Worm (Caenorhabditis elegans): Measurements from ENCODE around the gene fbxa-160.

DNA sequence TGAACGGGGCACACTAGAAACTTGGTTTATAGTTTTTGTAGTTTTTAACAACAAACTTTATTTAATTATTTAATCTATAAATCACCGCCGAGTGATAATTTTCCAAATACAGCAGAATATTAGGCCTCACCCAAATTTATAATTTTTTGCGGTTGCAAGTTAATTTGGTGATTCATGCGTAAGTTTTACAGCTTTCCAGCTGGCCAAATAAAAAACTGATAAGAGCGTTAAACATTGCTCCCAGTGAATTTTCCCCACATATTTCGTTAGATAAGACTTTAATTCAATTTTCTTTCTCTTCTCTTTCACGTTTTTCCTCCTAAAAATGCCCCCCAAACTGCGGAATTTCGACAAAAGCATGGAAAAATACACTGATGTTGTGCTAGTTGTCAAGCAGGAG, 23.0 kb downstream of the fbxa-160 start, which contains the start of gene bath-47:
- peak; percentile 36 for TF ChIP-seq pqm-1 (tag; optimal IDR thresholded peaks at IDR 0.05)
- TF ChIP-seq fkh-10 (GFP tag; optimal IDR thresholded peaks at IDR 0.05), result no peak
- TF ChIP-seq ceh-82 (tag; optimal IDR thresholded peaks at IDR 0.05), result no peak
- no peak for TF ChIP-seq ztf-11 (tag; optimal IDR thresholded peaks at IDR 0.05)
- TF ChIP-seq elt-2 (tag; optimal IDR thresholded peaks at IDR 0.05), result peak; percentile 59
- TF ChIP-seq jun-1 (tag; optimal IDR thresholded peaks at IDR 0.05), result no peak
- TF ChIP-seq snpc-4 (tag; optimal IDR thresholded peaks at IDR 0.05), result no peak
- TF ChIP-seq pha-4 (tag; optimal IDR thresholded peaks at IDR 0.05), result no peak
- no peak for TF ChIP-seq aly-2 (tag; optimal IDR thresholded peaks at IDR 0.05)
- TF ChIP-seq nhr-11 (tag; optimal IDR thresholded peaks at IDR 0.05), result no peak
- TF ChIP-seq elt-3 (tag; optimal IDR thresholded peaks at IDR 0.05), result no peak
- no peak for TF ChIP-seq egl-27 (tag; optimal IDR thresholded peaks at IDR 0.05)
- TF ChIP-seq unc-62 (GFP tag; optimal IDR thresholded peaks at IDR 0.05), result no peak
- no peak for TF ChIP-seq fos-1 (tag; optimal IDR thresholded peaks at IDR 0.05)

Data from whole organism, L3 larva.